Fruit fly (Drosophila melanogaster) ovary, adult (tissue): Measurements from ENCODE around the gene fend.
"Not testable (repeated sequence)": the region's sequence is repeated elsewhere in the genome, so short reads cannot be mapped to it uniquely, and the experiment has no call there.

Experiments used
- CG17801 ChIP-seq: fragments of 200-800 bp; optimal IDR thresholded peaks from 2 replicates; lab custom pipeline; 2019; ENCODE audit warnings: missing biosample characterization, mild to moderate bottlenecking, missing genetic modification characterization, moderate library complexity; ENCODE audit not compliant: partially characterized antibody

The fend gene

dm6 chrX:9089254-9090056, 45.4 kb downstream of the fend start, which contains the start of gene CCT2:
CCT2 (plus strand) TSS chrX:9089513.
- peak; percentile 69 for TF ChIP-seq CG17801 (GFP tag; lab: Kevin White, UChicago)

dm6 chrX:9087920-9088417, 46.9 kb downstream of the fend start, which contains the start of gene CG6999:
CG6999 (plus strand) TSS chrX:9088367.
- not testable (repeated sequence) for TF ChIP-seq CG17801 (GFP tag; lab: Kevin White, UChicago)

dm6 chrX:9086702-9087179, 48.2 kb downstream of the fend start, which contains the start of gene CG32706:
CG32706 (plus strand) TSS chrX:9087129.
- TF ChIP-seq CG17801 (GFP tag; lab: Kevin White, UChicago), result not testable (repeated sequence)

- peak; percentile 51 for TF ChIP-seq CG17801 (GFP tag; lab: Kevin White, UChicago)
Observed at dm6 chrX:9085726-9086125, 49.2 kb downstream of the fend start, which contains the start of gene CG32708. CG32708 (plus strand) TSS chrX:9085932.

dm6 chrX:9082600-9082999, 52.3 kb downstream of the fend start, which contains the start of gene APC4:
APC4 (plus strand) TSS chrX:9082931.
- TF ChIP-seq CG17801 (GFP tag; lab: Kevin White, UChicago), result peak; percentile 0

dm6 chrX:9080962-9081361, 53.9 kb downstream of the fend start, which contains the start of the genes CG7246 and HP1b:
CG7246 (minus strand) TSS chrX:9081057.
HP1b (plus strand) TSS chrX:9081063.
- peak; percentile 91 for TF ChIP-seq CG17801 (GFP tag; lab: Kevin White, UChicago)

dm6 chrX:9078263-9078662, 56.6 kb downstream of the fend start, which contains the start of gene CG44325:
CG44325 (minus strand) TSS chrX:9078499.
- no peak for TF ChIP-seq CG17801 (GFP tag; lab: Kevin White, UChicago)

dm6 chrX:9077558-9077957, 57.3 kb downstream of the fend start:
- TF ChIP-seq CG17801 (GFP tag; lab: Kevin White, UChicago), result no peak

dm6 chrX:9075641-9076324, 59.1 kb downstream of the fend start:
- TF ChIP-seq CG17801 (GFP tag; lab: Kevin White, UChicago), result no peak

- no peak for TF ChIP-seq CG17801 (GFP tag; lab: Kevin White, UChicago)
Observed at dm6 chrX:9074040-9074439, 60.9 kb downstream of the fend start.
